Fruit fly (Drosophila melanogaster) whole organism, embryonic: ENCODE data around the gene mbc.

ENCODE experiments used
- ATbp ChIP-seq: fragments of 200-800 bp; sonication (Bioruptor generic); optimal IDR thresholded peaks from 2 replicates; lab custom pipeline; 2017; ENCODE audit warnings: missing biosample characterization, mild to moderate bottlenecking, missing genetic modification characterization, missing genetic modification reagents
- CG10274 ChIP-seq: fragments of 200-800 bp; sonication (Bioruptor generic); optimal IDR thresholded peaks from 3 replicates; lab custom pipeline; 2017; ENCODE audit warnings: missing biosample characterization, mild to moderate bottlenecking, missing genetic modification characterization
- CG11456 ChIP-seq: fragments of 200-800 bp; sonication (Bioruptor generic); IDR thresholded peaks from 3 replicates; pipeline ENCODE4 v1.3.6; 2022; ENCODE audit warnings: missing biosample characterization, missing genetic modification characterization
- CG12942 ChIP-seq: fragments of 200-800 bp; sonication (Bioruptor generic); optimal IDR thresholded peaks from 3 replicates; lab custom pipeline; 2016; ENCODE audit warnings: missing biosample characterization, missing genetic modification characterization
- CG13424 ChIP-seq: fragments of 200-800 bp; sonication (Bioruptor generic); optimal IDR thresholded peaks from 2 replicates; lab custom pipeline; 2019; ENCODE audit warnings: missing biosample characterization, mild to moderate bottlenecking, missing genetic modification characterization, moderate library complexity
- CG13775 ChIP-seq: fragments of 200-800 bp; sonication (Bioruptor generic); optimal IDR thresholded peaks from 3 replicates; lab custom pipeline; 2017; ENCODE audit warnings: missing biosample characterization, mild to moderate bottlenecking, missing genetic modification characterization
- CG14965 ChIP-seq: fragments of 200-800 bp; sonication (Bioruptor generic); optimal IDR thresholded peaks from 2 replicates; lab custom pipeline; 2016; ENCODE audit warnings: missing biosample characterization, missing genetic modification characterization, borderline replicate concordance
- CG18011 ChIP-seq: fragments of 200-800 bp; sonication (Bioruptor generic); optimal IDR thresholded peaks from 2 replicates; lab custom pipeline; 2017; ENCODE audit warnings: missing biosample characterization, missing genetic modification characterization, mild to moderate bottlenecking, moderate library complexity, missing genotype
- CG2202 ChIP-seq: fragments of 200-800 bp; sonication (Bioruptor generic); optimal IDR thresholded peaks from 2 replicates; lab custom pipeline; 2018; ENCODE audit warnings: missing biosample characterization, mild to moderate bottlenecking, missing genetic modification characterization
- CG31365 ChIP-seq: fragments of 200-800 bp; sonication (Bioruptor generic); optimal IDR thresholded peaks from 2 replicates; lab custom pipeline; 2018; ENCODE audit warnings: missing biosample characterization, mild to moderate bottlenecking, missing genetic modification characterization
- CG31388 ChIP-seq: fragments of 200-800 bp; sonication (Bioruptor generic); optimal IDR thresholded peaks from 2 replicates; lab custom pipeline; 2016; ENCODE audit warnings: missing biosample characterization, missing genetic modification characterization
- CG34224 ChIP-seq: fragments of 200-800 bp; sonication (Bioruptor generic); IDR thresholded peaks from 3 replicates; pipeline ENCODE4 v1.3.6; 2022; ENCODE audit warnings: missing biosample characterization, missing genetic modification characterization; ENCODE audit not compliant: partially characterized antibody
- CG3995 ChIP-seq: fragments of 200-800 bp; sonication (Bioruptor generic); optimal IDR thresholded peaks from 3 replicates; lab custom pipeline; 2016; ENCODE audit warnings: missing biosample characterization, missing genetic modification characterization
- CG42726 ChIP-seq: fragments of 200-800 bp; sonication (Bioruptor generic); IDR thresholded peaks from 2 replicates; pipeline ENCODE4 v1.3.6; 2022; ENCODE audit warnings: missing biosample characterization, missing genetic modification characterization; ENCODE audit not compliant: partially characterized antibody
- CG4707 ChIP-seq: fragments of 200-800 bp; sonication (Bioruptor generic); optimal IDR thresholded peaks from 2 replicates; lab custom pipeline; 2018; ENCODE audit warnings: missing biosample characterization, mild to moderate bottlenecking, missing genetic modification characterization, moderate library complexity
- CG6175 ChIP-seq: fragments of 200-800 bp; sonication (Bioruptor generic); IDR thresholded peaks from 3 replicates; pipeline ENCODE4 v1.3.6; 2022; ENCODE audit warnings: missing biosample characterization, missing genetic modification characterization
- Dip3 ChIP-seq: fragments of 200-800 bp; sonication (Bioruptor generic); optimal IDR thresholded peaks from 3 replicates; lab custom pipeline; 2016; ENCODE audit warnings: missing biosample characterization, missing genetic modification characterization
- Ets65A ChIP-seq: fragments of 200-800 bp; sonication (Bioruptor generic); peaks from one replicate; lab custom pipeline; 2016; ENCODE audit warnings: missing biosample characterization, missing genetic modification characterization
- Fer2 ChIP-seq: fragments of 200-800 bp; sonication (Bioruptor generic); optimal IDR thresholded peaks from 2 replicates; lab custom pipeline; 2018; ENCODE audit warnings: missing biosample characterization, mild to moderate bottlenecking, missing genetic modification characterization, moderate library complexity
- Gug ChIP-seq: fragments of 200-800 bp; sonication (Bioruptor generic); IDR thresholded peaks from 4 replicates; pipeline ENCODE4 v1.3.6; 2022; ENCODE audit warnings: missing biosample characterization, missing genetic modification characterization
- H15 ChIP-seq: fragments of 200-800 bp; sonication (Bioruptor generic); IDR thresholded peaks from 3 replicates; pipeline ENCODE4 v1.3.6; 2022; ENCODE audit warnings: missing biosample characterization, missing genetic modification characterization
- HmgD ChIP-seq: fragments of 200-800 bp; sonication (Bioruptor generic); optimal IDR thresholded peaks from 3 replicates; lab custom pipeline; 2016; ENCODE audit warnings: missing biosample characterization, missing genetic modification characterization
- HmgZ ChIP-seq: fragments of 200-800 bp; sonication (Bioruptor generic); optimal IDR thresholded peaks from 2 replicates; lab custom pipeline; 2018; ENCODE audit warnings: missing biosample characterization, mild to moderate bottlenecking, missing genetic modification characterization
- Hsf ChIP-seq: fragments of 200-800 bp; sonication (Bioruptor generic); optimal IDR thresholded peaks from 3 replicates; lab custom pipeline; 2016; ENCODE audit warnings: missing biosample characterization, missing genetic modification characterization
- Kr ChIP-seq: fragments of 200-800 bp; sonication (Bioruptor generic); optimal IDR thresholded peaks from 2 replicates; lab custom pipeline; 2017; ENCODE audit warnings: missing biosample characterization, mild to moderate bottlenecking, missing genetic modification characterization
- MBD-R2 ChIP-seq: fragments of 200-800 bp; sonication (Bioruptor generic); IDR thresholded peaks from 2 replicates; pipeline ENCODE4 v1.3.6; 2022; ENCODE audit warnings: missing biosample characterization, missing genetic modification characterization
- Mrtf ChIP-seq: fragments of 200-800 bp; sonication (Bioruptor generic); IDR thresholded peaks from 3 replicates; pipeline ENCODE4 v1.3.6; 2022; ENCODE audit warnings: missing biosample characterization, missing genetic modification characterization
- Stat92E ChIP-seq, 3 experiments: fragments of >200 bp in 2 of 3; fragments of 200-800 bp in 1 of 3; sonication (Bioruptor generic) in 1 of 3; optimal IDR thresholded peaks; 2 replicates each; lab custom pipeline; 2017 to 2019; ENCODE audit warnings: missing biosample characterization in 3 of 3, missing genetic modification characterization in 3 of 3, mild to moderate bottlenecking in 1 of 3, moderate library complexity in 1 of 3
- aop ChIP-seq: fragments of 200-800 bp; sonication (Bioruptor generic); IDR thresholded peaks from 2 replicates; pipeline ENCODE4 v1.3.6; 2022; ENCODE audit warnings: missing biosample characterization, missing genetic modification characterization
- ato ChIP-seq: fragments of 200-800 bp; sonication (Bioruptor generic); IDR thresholded peaks from 2 replicates; pipeline ENCODE4 v1.3.6; 2022; ENCODE audit warnings: missing biosample characterization, missing genetic modification characterization; ENCODE audit not compliant: partially characterized antibody
- cg ChIP-seq: fragments of 200-800 bp; sonication (Bioruptor generic); optimal IDR thresholded peaks from 3 replicates; lab custom pipeline; 2019; ENCODE audit warnings: missing biosample characterization, mild to moderate bottlenecking, missing genetic modification characterization, moderate library complexity
- dm ChIP-seq: fragments of 200-800 bp; sonication (Bioruptor generic); optimal IDR thresholded peaks from 3 replicates; lab custom pipeline; 2016; ENCODE audit warnings: missing biosample characterization, missing genetic modification characterization
- dmrt11E ChIP-seq: fragments of 200-800 bp; sonication (Bioruptor generic); optimal IDR thresholded peaks from 3 replicates; lab custom pipeline; 2018; ENCODE audit warnings: missing biosample characterization, mild to moderate bottlenecking, missing genetic modification characterization, moderate library complexity
- dmrt99B ChIP-seq: fragments of 200-800 bp; sonication (Bioruptor generic); optimal IDR thresholded peaks from 2 replicates; lab custom pipeline; 2018; ENCODE audit warnings: missing biosample characterization, mild to moderate bottlenecking, missing genetic modification characterization, moderate library complexity
- en ChIP-seq: fragments of 200-800 bp; sonication (Bioruptor generic); optimal IDR thresholded peaks from 2 replicates; lab custom pipeline; 2016; ENCODE audit warnings: missing biosample characterization, missing genetic modification characterization
- gce ChIP-seq: fragments of 200-800 bp; sonication (Bioruptor generic); IDR thresholded peaks from 3 replicates; pipeline ENCODE4 v1.3.6; 2022; ENCODE audit warnings: missing biosample characterization, missing genetic modification characterization
- gsb ChIP-seq: fragments of 200-800 bp; sonication (Bioruptor generic); IDR thresholded peaks from 2 replicates; pipeline ENCODE4 v1.3.6; 2022; ENCODE audit warnings: missing biosample characterization, missing genetic modification characterization
- hbn ChIP-seq: fragments of 200-800 bp; sonication (Bioruptor generic); IDR thresholded peaks from 2 replicates; pipeline ENCODE4 v1.3.6; 2022; ENCODE audit warnings: missing biosample characterization, missing genetic modification characterization; ENCODE audit not compliant: partially characterized antibody
- hth ChIP-seq: fragments of >200 bp; optimal IDR thresholded peaks from 2 replicates; lab custom pipeline; 2017; ENCODE audit warnings: inconsistent platforms
- inv ChIP-seq: fragments of 200-800 bp; sonication (Bioruptor generic); IDR thresholded peaks from 2 replicates; pipeline ENCODE4 v1.3.6; 2022; ENCODE audit warnings: missing biosample characterization, missing genetic modification characterization; ENCODE audit not compliant: partially characterized antibody
- lmd ChIP-seq: fragments of 200-800 bp; sonication (Bioruptor generic); IDR thresholded peaks from 2 replicates; pipeline ENCODE4 v1.3.6; 2022; ENCODE audit warnings: missing biosample characterization, missing genetic modification characterization
- onecut ChIP-seq: fragments of 200-800 bp; sonication (Bioruptor generic); IDR thresholded peaks from 2 replicates; pipeline ENCODE4 v1.3.6; 2022; ENCODE audit warnings: missing biosample characterization, missing genetic modification characterization
- p53 ChIP-seq: fragments of 200-800 bp; sonication (Bioruptor generic); optimal IDR thresholded peaks from 2 replicates; lab custom pipeline; 2016; ENCODE audit warnings: missing biosample characterization, missing genetic modification characterization
- pzg ChIP-seq: fragments of 200-800 bp; sonication (Bioruptor generic); optimal IDR thresholded peaks from 3 replicates; lab custom pipeline; 2018; ENCODE audit warnings: missing biosample characterization, mild to moderate bottlenecking, missing genetic modification characterization, moderate library complexity
- sens ChIP-seq: fragments of 200-800 bp; sonication (Bioruptor generic); peaks from one replicate; lab custom pipeline; 2016; ENCODE audit warnings: missing biosample characterization, missing genetic modification characterization
- toy ChIP-seq: fragments of 200-800 bp; sonication (Bioruptor generic); IDR thresholded peaks from 2 replicates; pipeline ENCODE4 v1.3.6; 2022; ENCODE audit warnings: missing biosample characterization, missing genetic modification characterization
- tx ChIP-seq: fragments of 200-800 bp; sonication (Bioruptor generic); optimal IDR thresholded peaks from 2 replicates; lab custom pipeline; 2016; ENCODE audit warnings: missing biosample characterization, missing genetic modification characterization
- vfl ChIP-seq: fragments of 200-800 bp; sonication (Bioruptor generic); optimal IDR thresholded peaks from 2 replicates; lab custom pipeline; 2016; ENCODE audit warnings: missing biosample characterization, missing genetic modification characterization
- vnd ChIP-seq: fragments of 200-800 bp; sonication (Bioruptor generic); IDR thresholded peaks from 3 replicates; pipeline ENCODE4 v1.3.6; 2022; ENCODE audit warnings: missing biosample characterization, missing genetic modification characterization; ENCODE audit not compliant: partially characterized antibody

mbc gene

dm6 chr3R:23760219-23761018, 21.1 kb upstream of the mbc start, which contains the start of gene SdhD (continued):
- no peak for TF ChIP-seq CG4707 (GFP tag; lab: Kevin White, UChicago)
- TF ChIP-seq CG6175 (GFP tag; lab: Robert Waterston, UW) = no peak
- TF ChIP-seq CG10274 = no peak
- TF ChIP-seq CG34224 (GFP tag; lab: Robert Waterston, UW) = peak; percentile 63; the same call in 2 of the 3 replicates
- TF ChIP-seq p53 (GFP tag; lab: Kevin White, UChicago) = no peak
- no peak for TF ChIP-seq lmd
- TF ChIP-seq CG14965 (GFP tag; lab: Kevin White, UChicago) = no peak
- TF ChIP-seq Gug (GFP tag; lab: Robert Waterston, UW) = no peak
- TF ChIP-seq vnd (GFP tag; lab: Robert Waterston, UW) = no peak
- no peak for TF ChIP-seq CG13775
- peak; percentile 86 for TF ChIP-seq sens
- no peak for TF ChIP-seq CG31388 (GFP tag; lab: Kevin White, UChicago)
- no peak for TF ChIP-seq Dip3 (GFP tag; lab: Kevin White, UChicago)
- TF ChIP-seq vfl (GFP tag; lab: Kevin White, UChicago) = peak; percentile 53
- no peak for TF ChIP-seq HmgD (GFP tag; lab: Kevin White, UChicago)
- no peak for TF ChIP-seq Stat92E (GFP tag; optimal IDR thresholded peaks at IDR 0.05; lab: Kevin White, UChicago)
- peak; percentile 18; the same call in 1 of the 3 replicates for TF ChIP-seq H15 (GFP tag; lab: Robert Waterston, UW)
- TF ChIP-seq tx (GFP tag; lab: Kevin White, UChicago) = no peak
- TF ChIP-seq Kr (GFP tag; lab: Kevin White, UChicago) = no peak
- TF ChIP-seq CG31365 (tag; lab: Kevin White, UChicago) = no peak
- TF ChIP-seq cg (GFP tag; lab: Kevin White, UChicago) = no peak
- TF ChIP-seq Hsf (GFP tag; lab: Kevin White, UChicago) = peak; percentile 23
- TF ChIP-seq toy (GFP tag; lab: Robert Waterston, UW) = no peak
- TF ChIP-seq dmrt99B (tag; lab: Kevin White, UChicago) = peak; percentile 12
- no peak for TF ChIP-seq aop
- TF ChIP-seq dmrt11E (tag; lab: Kevin White, UChicago) = no peak
- no peak for TF ChIP-seq CG12942 (GFP tag; lab: Kevin White, UChicago)
- TF ChIP-seq gsb (GFP tag; lab: Robert Waterston, UW) = no peak
- peak; percentile 55 for TF ChIP-seq HmgZ (tag; lab: Kevin White, UChicago)
- TF ChIP-seq CG18011 (GFP tag; lab: Kevin White, UChicago) = no peak
- TF ChIP-seq pzg (GFP tag; lab: Kevin White, UChicago) = peak; percentile 58
- no peak for TF ChIP-seq CG2202 (tag; lab: Kevin White, UChicago)
- TF ChIP-seq hth (lab: Kevin White, UChicago) = no peak
- TF ChIP-seq MBD-R2 (GFP tag; lab: Robert Waterston, UW) = peak; percentile 93
- TF ChIP-seq Mrtf = no peak
- no peak for TF ChIP-seq dm
- TF ChIP-seq onecut (GFP tag; lab: Robert Waterston, UW) = peak; percentile 48; the same call in 1 of the 2 replicates
- TF ChIP-seq inv (GFP tag; lab: Robert Waterston, UW) = no peak
- TF ChIP-seq CG13424 = no peak
- peak; percentile 71; the same call in 1 of the 2 replicates for TF ChIP-seq ato (GFP tag; lab: Robert Waterston, UW)
- no peak for TF ChIP-seq CG42726 (GFP tag; lab: Robert Waterston, UW)
- peak; percentile 74 for TF ChIP-seq Ets65A (GFP tag; lab: Kevin White, UChicago)
- TF ChIP-seq gce (GFP tag; lab: Robert Waterston, UW) = no peak
- TF ChIP-seq CG3995 = peak; percentile 31
- TF ChIP-seq en (GFP tag; lab: Kevin White, UChicago) = no peak
- TF ChIP-seq ATbp (GFP tag; lab: Kevin White, UChicago) = no peak
- no peak for TF ChIP-seq CG11456 (GFP tag; lab: Robert Waterston, UW)
- TF ChIP-seq hbn (GFP tag; lab: Robert Waterston, UW) = peak; percentile 47; the same call in 1 of the 2 replicates
- TF ChIP-seq Fer2 = no peak
